Worm (Caenorhabditis elegans) whole organism, L2 larva: Measurements from ENCODE around the gene ZK1248.17.

Experiments
- F13H6.1 ChIP-seq: sonication (generic microtip); optimal IDR thresholded peaks from 2 replicates; lab custom pipeline; 2016; ENCODE audit warnings: missing genetic modification characterization, missing compliant biosample characterization
- R02D3.7 ChIP-seq: fragments of 150-350 bp; optimal IDR thresholded peaks from 2 replicates; lab custom pipeline; 2014; ENCODE audit warnings: missing biosample characterization, missing genetic modification characterization
- ZK546.5 ChIP-seq: sonication (generic microtip); optimal IDR thresholded peaks from 2 replicates; lab custom pipeline; 2017; ENCODE audit warnings: missing biosample characterization, missing genetic modification characterization
- alr-1 ChIP-seq: fragments of 150-350 bp; optimal IDR thresholded peaks from 2 replicates; lab custom pipeline; 2014; ENCODE audit warnings: missing biosample characterization, missing genetic modification characterization
- egl-27 ChIP-seq: sonication (generic microtip); optimal IDR thresholded peaks from 3 replicates; lab custom pipeline; 2017; ENCODE audit warnings: missing biosample characterization, missing genetic modification reagents, missing genetic modification characterization
- elt-1 ChIP-seq: fragments of 150-350 bp; optimal IDR thresholded peaks from 2 replicates; lab custom pipeline; 2014; ENCODE audit warnings: missing biosample characterization, missing genetic modification characterization
- lsy-2 ChIP-seq, 2 experiments: fragments of 150-350 bp in 1 of 2; sonication (generic microtip) in 1 of 2; optimal IDR thresholded peaks; 2 replicates each; lab custom pipeline; 2014 to 2017; ENCODE audit warnings: missing biosample characterization in 2 of 2, missing genetic modification characterization in 2 of 2
- mdl-1 ChIP-seq, 2 experiments: fragments of 150-350 bp in 1 of 2; sonication (generic microtip) in 1 of 2; optimal IDR thresholded peaks; 2 replicates each; lab custom pipeline; 2017; ENCODE audit warnings: missing biosample characterization in 2 of 2, missing genetic modification characterization in 2 of 2
- nhr-237 ChIP-seq: fragments of 150-350 bp; optimal IDR thresholded peaks from 2 replicates; lab custom pipeline; 2014; ENCODE audit warnings: missing biosample characterization, missing genetic modification characterization
- unc-55 ChIP-seq: fragments of 150-350 bp; sonication (generic microtip); optimal IDR thresholded peaks from 3 replicates; lab custom pipeline; 2014; ENCODE audit warnings: missing biosample characterization, missing genetic modification reagents, missing genetic modification characterization
- ztf-1 ChIP-seq: fragments of 200-800 bp; sonication (Bioruptor generic); conservative IDR thresholded peaks from 2 replicates; pipeline ENCODE4 v1.3.6; 2022; ENCODE audit warnings: missing genetic modification characterization, missing compliant biosample characterization

DNA sequence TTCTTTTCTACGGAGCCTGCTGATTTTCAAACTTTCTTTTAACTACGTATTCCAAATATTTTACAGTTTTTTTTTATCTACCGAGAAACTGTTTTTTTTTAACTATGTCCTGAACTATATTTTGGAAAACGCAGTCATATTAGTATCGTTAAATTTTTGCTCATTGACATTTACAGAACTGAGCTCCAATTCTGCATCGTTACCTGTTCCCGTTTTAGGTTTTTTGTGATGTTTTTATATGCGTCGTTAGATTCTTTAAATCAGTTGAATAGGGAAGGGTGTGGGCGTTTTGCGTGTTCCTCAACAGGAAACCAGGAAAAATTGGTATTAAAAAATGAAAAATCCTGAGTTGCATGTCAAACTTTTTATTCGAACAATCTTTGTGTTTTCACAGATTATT lies 47.5 kb upstream of the ZK1248.17 start:
- TF ChIP-seq egl-27 (tag; lab: Kevin White, UChicago), result no peak
- no peak for TF ChIP-seq alr-1
- no peak for TF ChIP-seq ZK546.5
- TF ChIP-seq unc-55 (GFP tag; lab: Kevin White, UChicago), result no peak
- no peak for TF ChIP-seq nhr-237 (tag; lab: Kevin White, UChicago)
- no peak for TF ChIP-seq F13H6.1 (tag; lab: Kevin White, UChicago)
- no peak for TF ChIP-seq ztf-1
- TF ChIP-seq mdl-1 (tag; optimal IDR thresholded peaks at IDR 0.05; lab: Kevin White, UChicago), result no peak
- TF ChIP-seq lsy-2 (tag; optimal IDR thresholded peaks at IDR 0.05; lab: Kevin White, UChicago), result no peak
- TF ChIP-seq R02D3.7 (tag; lab: Kevin White, UChicago), result no peak
- TF ChIP-seq elt-1 (tag; lab: Kevin White, UChicago), result no peak
